Fruit fly (Drosophila melanogaster) whole organism, embryonic: Measurements from ENCODE around the gene Gclc.
A peak's percentile ranks its signal among the peaks of the same experiment; 100 is the strongest.

Experiments used
- Asciz ChIP-seq: fragments of 200-800 bp; sonication (Bioruptor generic); optimal IDR thresholded peaks from 2 replicates; lab custom pipeline; 2017; ENCODE audit warnings: missing biosample characterization, mild to moderate bottlenecking, missing genetic modification characterization, missing genetic modification reagents
- Atf-2 ChIP-seq: fragments of 200-800 bp; sonication (Bioruptor generic); optimal IDR thresholded peaks from 2 replicates; lab custom pipeline; 2016; ENCODE audit warnings: missing biosample characterization, missing genetic modification characterization
- CG10366 ChIP-seq: fragments of 200-800 bp; sonication (Bioruptor generic); IDR thresholded peaks from 2 replicates; pipeline ENCODE4 v1.3.6; 2022; ENCODE audit warnings: missing biosample characterization, missing genetic modification characterization
- CG10565 ChIP-seq: fragments of 200-800 bp; sonication (Bioruptor generic); optimal IDR thresholded peaks from 3 replicates; lab custom pipeline; 2016; ENCODE audit warnings: missing biosample characterization, mild to moderate bottlenecking, missing genetic modification characterization
- CG10959 ChIP-seq: fragments of 200-800 bp; sonication (Bioruptor generic); IDR thresholded peaks from 2 replicates; pipeline ENCODE4 v1.3.6; 2022; ENCODE audit warnings: missing biosample characterization, missing genetic modification characterization
- CG1602 ChIP-seq: fragments of 200-800 bp; sonication (Bioruptor generic); optimal IDR thresholded peaks from 3 replicates; lab custom pipeline; 2016; ENCODE audit warnings: missing biosample characterization, missing genetic modification characterization
- CG16813 ChIP-seq: fragments of 200-800 bp; sonication (Bioruptor generic); IDR thresholded peaks from 3 replicates; pipeline ENCODE4 v1.3.6; 2022; ENCODE audit warnings: missing biosample characterization, missing genetic modification characterization; ENCODE audit not compliant: partially characterized antibody
- CG2120 ChIP-seq: fragments of 200-800 bp; sonication (Bioruptor generic); optimal IDR thresholded peaks from 3 replicates; lab custom pipeline; 2016; ENCODE audit warnings: missing biosample characterization, missing genetic modification characterization
- CG31388 ChIP-seq: fragments of 200-800 bp; sonication (Bioruptor generic); optimal IDR thresholded peaks from 2 replicates; lab custom pipeline; 2016; ENCODE audit warnings: missing biosample characterization, missing genetic modification characterization
- CG3847 ChIP-seq: fragments of 200-800 bp; sonication (Bioruptor generic); IDR thresholded peaks from 2 replicates; pipeline ENCODE4 v1.3.6; 2022; ENCODE audit warnings: missing biosample characterization, missing genetic modification characterization
- CG6683 ChIP-seq: fragments of 200-800 bp; sonication (Bioruptor generic); optimal IDR thresholded peaks from 2 replicates; lab custom pipeline; 2017; ENCODE audit warnings: missing biosample characterization, mild to moderate bottlenecking, missing genetic modification characterization, missing genetic modification reagents
- CG6689 ChIP-seq: fragments of 200-800 bp; sonication (Bioruptor generic); IDR thresholded peaks from 2 replicates; pipeline ENCODE4 v1.3.6; 2022; ENCODE audit warnings: missing biosample characterization, missing genetic modification characterization
- CG8359 ChIP-seq: fragments of 200-800 bp; sonication (Bioruptor generic); optimal IDR thresholded peaks from 2 replicates; lab custom pipeline; 2017; ENCODE audit warnings: missing biosample characterization, mild to moderate bottlenecking, missing genetic modification characterization, borderline replicate concordance
- CG9932 ChIP-seq: fragments of 200-800 bp; sonication (Bioruptor generic); IDR thresholded peaks from 2 replicates; pipeline ENCODE4 v1.3.6; 2022; ENCODE audit warnings: missing biosample characterization, missing genetic modification characterization
- Chrac-16 ChIP-seq: fragments of 200-800 bp; sonication (Bioruptor generic); optimal IDR thresholded peaks from 3 replicates; lab custom pipeline; 2016; ENCODE audit warnings: missing biosample characterization, missing genetic modification characterization
- CrebB ChIP-seq: fragments of 200-800 bp; sonication (Bioruptor generic); optimal IDR thresholded peaks from 3 replicates; lab custom pipeline; 2018; ENCODE audit warnings: missing biosample characterization, mild to moderate bottlenecking, missing genetic modification characterization
- Dad ChIP-seq: fragments of 200-800 bp; sonication (Bioruptor generic); optimal IDR thresholded peaks from 3 replicates; lab custom pipeline; 2016; ENCODE audit warnings: missing biosample characterization, missing genetic modification characterization
- Elba2 ChIP-seq: fragments of 200-800 bp; sonication (Bioruptor generic); optimal IDR thresholded peaks from 3 replicates; lab custom pipeline; 2016; ENCODE audit warnings: missing biosample characterization, missing genetic modification characterization
- Hey ChIP-seq: fragments of 200-800 bp; sonication (Bioruptor generic); optimal IDR thresholded peaks from 3 replicates; lab custom pipeline; 2018; ENCODE audit warnings: missing biosample characterization, mild to moderate bottlenecking, missing genetic modification characterization
- Nf-YA ChIP-seq: fragments of 200-800 bp; sonication (Bioruptor generic); IDR thresholded peaks from 2 replicates; pipeline ENCODE4 v1.3.6; 2022; ENCODE audit warnings: missing biosample characterization, missing genetic modification characterization
- Nf-YC ChIP-seq: fragments of 200-800 bp; optimal IDR thresholded peaks from 3 replicates; lab custom pipeline; 2019; ENCODE audit warnings: missing biosample characterization, mild to moderate bottlenecking, missing genetic modification characterization, moderate library complexity
- Opbp ChIP-seq: fragments of 200-800 bp; sonication (Bioruptor generic); IDR thresholded peaks from 3 replicates; pipeline ENCODE4 v1.3.6; 2022; ENCODE audit warnings: missing biosample characterization, missing genetic modification characterization; ENCODE audit not compliant: partially characterized antibody
- Sry-δ ChIP-seq: fragments of 200-800 bp; sonication (Bioruptor generic); optimal IDR thresholded peaks from 2 replicates; lab custom pipeline; 2016; ENCODE audit warnings: missing biosample characterization, missing genetic modification characterization
- Xrp1 ChIP-seq: fragments of 200-800 bp; sonication (Bioruptor generic); IDR thresholded peaks from 2 replicates; pipeline ENCODE4 v1.3.6; 2022; ENCODE audit warnings: missing biosample characterization, missing genetic modification characterization
- YL-1 ChIP-seq: fragments of 200-800 bp; sonication (Bioruptor generic); optimal IDR thresholded peaks from 3 replicates; lab custom pipeline; 2017; ENCODE audit warnings: missing biosample characterization, mild to moderate bottlenecking, missing genetic modification characterization
- chif ChIP-seq, 2 experiments: fragments of 200-800 bp; sonication (Bioruptor generic); optimal IDR thresholded peaks; 3 replicates each; lab custom pipeline; 2016; ENCODE audit warnings: missing biosample characterization in 2 of 2, missing genetic modification characterization in 2 of 2
- crc ChIP-seq: fragments of 200-800 bp; sonication (Bioruptor generic); optimal IDR thresholded peaks from 2 replicates; lab custom pipeline; 2016; ENCODE audit warnings: missing biosample characterization, missing genetic modification characterization
- crp ChIP-seq, 2 experiments: fragments of 200-800 bp; sonication (Bioruptor generic); optimal IDR thresholded peaks; 2 replicates in 1 of 2; 3 replicates in 1 of 2; lab custom pipeline; 2017; ENCODE audit warnings: missing biosample characterization in 2 of 2, missing genetic modification characterization in 2 of 2, mild to moderate bottlenecking in 1 of 2, moderate library complexity in 1 of 2
- danr ChIP-seq: fragments of 200-800 bp; sonication (Bioruptor generic); IDR thresholded peaks from 2 replicates; pipeline ENCODE4 v1.3.6; 2022; ENCODE audit warnings: missing biosample characterization, missing genetic modification characterization
- dimm ChIP-seq: fragments of 200-800 bp; sonication (Bioruptor generic); IDR thresholded peaks from 2 replicates; pipeline ENCODE4 v1.3.6; 2022; ENCODE audit warnings: missing biosample characterization, missing genetic modification characterization
- en ChIP-seq: fragments of 200-800 bp; sonication (Bioruptor generic); optimal IDR thresholded peaks from 2 replicates; lab custom pipeline; 2016; ENCODE audit warnings: missing biosample characterization, missing genetic modification characterization
- gce ChIP-seq: fragments of 200-800 bp; sonication (Bioruptor generic); IDR thresholded peaks from 3 replicates; pipeline ENCODE4 v1.3.6; 2022; ENCODE audit warnings: missing biosample characterization, missing genetic modification characterization
- ind ChIP-seq: fragments of 200-800 bp; sonication (Bioruptor generic); optimal IDR thresholded peaks from 3 replicates; lab custom pipeline; 2016; ENCODE audit warnings: missing biosample characterization, missing genetic modification characterization
- insv ChIP-seq, 2 experiments: fragments of 200-800 bp; sonication (Bioruptor generic); optimal IDR thresholded peaks; 3 replicates each; lab custom pipeline; 2016 to 2018; ENCODE audit warnings: missing biosample characterization in 2 of 2, missing genetic modification characterization in 2 of 2
- kah ChIP-seq: fragments of 200-800 bp; sonication (Bioruptor generic); optimal IDR thresholded peaks from 2 replicates; lab custom pipeline; 2018; ENCODE audit warnings: missing biosample characterization, mild to moderate bottlenecking, missing genetic modification characterization
- lilli ChIP-seq: fragments of 200-800 bp; sonication (Bioruptor generic); optimal IDR thresholded peaks from 3 replicates; lab custom pipeline; 2016; ENCODE audit warnings: missing biosample characterization, missing genetic modification characterization
- lmd ChIP-seq: fragments of 200-800 bp; sonication (Bioruptor generic); IDR thresholded peaks from 2 replicates; pipeline ENCODE4 v1.3.6; 2022; ENCODE audit warnings: missing biosample characterization, missing genetic modification characterization
- lov ChIP-seq, 2 experiments: fragments of 200-800 bp in 1 of 2; fragments of >200 bp in 1 of 2; sonication (Bioruptor generic) in 1 of 2; IDR thresholded peaks in 1 of 2; optimal IDR thresholded peaks in 1 of 2; 2 replicates in 1 of 2; 3 replicates in 1 of 2; pipeline versions ENCODE4 v1.3.6 to Lab custom; 2017 to 2022; ENCODE audit warnings: missing biosample characterization in 1 of 2, missing genetic modification characterization in 1 of 2
- odd ChIP-seq: fragments of 200-800 bp; sonication (Bioruptor generic); optimal IDR thresholded peaks from 2 replicates; lab custom pipeline; 2017; ENCODE audit warnings: missing biosample characterization, mild to moderate bottlenecking, missing genetic modification characterization
- pb ChIP-seq: fragments of 200-800 bp; sonication (Bioruptor generic); optimal IDR thresholded peaks from 3 replicates; lab custom pipeline; 2016; ENCODE audit warnings: missing biosample characterization, missing genetic modification characterization
- pzg ChIP-seq: fragments of 200-800 bp; sonication (Bioruptor generic); optimal IDR thresholded peaks from 3 replicates; lab custom pipeline; 2018; ENCODE audit warnings: missing biosample characterization, mild to moderate bottlenecking, missing genetic modification characterization, moderate library complexity
- ro ChIP-seq: fragments of 200-800 bp; sonication (Bioruptor generic); IDR thresholded peaks from 2 replicates; pipeline ENCODE4 v1.3.6; 2022; ENCODE audit warnings: missing biosample characterization, missing genetic modification characterization
- run ChIP-seq: fragments of 200-800 bp; sonication (Bioruptor generic); optimal IDR thresholded peaks from 3 replicates; lab custom pipeline; 2018; ENCODE audit warnings: missing biosample characterization, mild to moderate bottlenecking, missing genetic modification characterization
- schlank ChIP-seq: fragments of 200-800 bp; sonication (Bioruptor generic); optimal IDR thresholded peaks from 2 replicates; lab custom pipeline; 2018; ENCODE audit warnings: missing biosample characterization, mild to moderate bottlenecking, missing genetic modification characterization
- stwl ChIP-seq: fragments of 200-800 bp; sonication (Bioruptor generic); optimal IDR thresholded peaks from 3 replicates; lab custom pipeline; 2018; ENCODE audit warnings: missing biosample characterization, mild to moderate bottlenecking, missing genetic modification characterization, moderate library complexity
- sug ChIP-seq: fragments of 200-800 bp; optimal IDR thresholded peaks from 2 replicates; lab custom pipeline; 2019; ENCODE audit warnings: missing biosample characterization, mild to moderate bottlenecking, missing genetic modification characterization, moderate library complexity
- tap ChIP-seq: fragments of 200-800 bp; optimal IDR thresholded peaks from 3 replicates; lab custom pipeline; 2019; ENCODE audit warnings: missing biosample characterization, mild to moderate bottlenecking, missing genetic modification characterization, moderate library complexity
- unc-4 ChIP-seq: fragments of 200-800 bp; sonication (Bioruptor generic); IDR thresholded peaks from 2 replicates; pipeline ENCODE4 v1.3.6; 2022; ENCODE audit warnings: missing biosample characterization, missing genetic modification characterization; ENCODE audit not compliant: partially characterized antibody

Gclc gene

dm6 chrX:8100826-8101079 is 15.2 kb downstream of the Gclc start:
- TF ChIP-seq CG9932: no peak
- TF ChIP-seq Elba2: peak; percentile 87
- TF ChIP-seq CG10565 (GFP tag; lab: Kevin White, UChicago): no peak
- TF ChIP-seq CG6689 (GFP tag; lab: Robert Waterston, UW): no peak
- peak in 1 of 2 experiments; percentile 80 for TF ChIP-seq insv (GFP tag; optimal IDR thresholded peaks at IDR 0.05; lab: Kevin White, UChicago)
- TF ChIP-seq schlank: no peak
- TF ChIP-seq ro (GFP tag; lab: Robert Waterston, UW): no peak
- no peak for TF ChIP-seq dimm
- no peak for TF ChIP-seq lov (optimal IDR thresholded peaks at IDR 0.05; lab: Kevin White, UChicago)
- no peak for TF ChIP-seq lov (GFP tag; IDR thresholded peaks at IDR 0.05; lab: Robert Waterston, UW)

- TF ChIP-seq CG16813 (GFP tag; lab: Robert Waterston, UW) (no peak), Nf-YA (GFP tag; lab: Robert Waterston, UW) (peak; percentile 71), Atf-2 (no peak), ind (peak; percentile 70), CG1602 (peak; percentile 43), run (tag; lab: Kevin White, UChicago) (peak; percentile 74), dimm (0 out of 2 replicates have a peak, but pooled peaks have one; percentile 48), chif (GFP tag; optimal IDR thresholded peaks at IDR 0.05; lab: Kevin White, UChicago) (peak in 1 of 2 experiments; percentile 54), YL-1 (GFP tag; lab: Kevin White, UChicago) (peak; percentile 36), stwl (tag; lab: Kevin White, UChicago) (no peak), lmd (peak; percentile 85), crc (GFP tag; lab: Kevin White, UChicago) (peak; percentile 33), CrebB (peak; percentile 74), Nf-YC (tag; lab: Kevin White, UChicago) (peak; percentile 62), CG9932 (peak; percentile 72), Xrp1 (GFP tag; lab: Robert Waterston, UW) (peak; percentile 90), pzg (no peak), Opbp (GFP tag; lab: Robert Waterston, UW) (no peak), CG8359 (GFP tag; lab: Kevin White, UChicago) (peak; percentile 17), gce (GFP tag; lab: Robert Waterston, UW) (peak; percentile 86), CG10959 (GFP tag; lab: Robert Waterston, UW) (peak; percentile 49; the same call in 1 of the 2 replicates), crp (GFP tag; optimal IDR thresholded peaks at IDR 0.05; lab: Kevin White, UChicago) (peak in 1 of 2 experiments; percentile 11), CG10366 (GFP tag; lab: Robert Waterston, UW) (peak; percentile 82), lilli (GFP tag; lab: Kevin White, UChicago) (peak; percentile 79), tap (tag; lab: Kevin White, UChicago) (peak; percentile 81), CG31388 (peak; percentile 59), pb (peak; percentile 17), Sry-δ (no peak), Asciz (GFP tag; lab: Kevin White, UChicago) (peak; percentile 81), en (GFP tag; lab: Kevin White, UChicago) (no peak), Chrac-16 (GFP tag; lab: Kevin White, UChicago) (peak; percentile 69), Dad (GFP tag; lab: Kevin White, UChicago) (peak; percentile 33), unc-4 (GFP tag; lab: Robert Waterston, UW) (no peak), Hey (tag; lab: Kevin White, UChicago) (no peak), CG6683 (GFP tag; lab: Kevin White, UChicago) (peak; percentile 74), CG2120 (GFP tag; lab: Kevin White, UChicago) (peak; percentile 84), kah (peak; percentile 42), CG3847 (GFP tag; lab: Robert Waterston, UW) (peak; percentile 81), sug (tag; lab: Kevin White, UChicago) (peak; percentile 47), danr (GFP tag; lab: Robert Waterston, UW) (peak; percentile 63; the same call in 1 of the 2 replicates), odd (GFP tag; lab: Kevin White, UChicago) (peak; percentile 66)
These were observed 15.7 kb downstream of the Gclc start for dm6 chrX:8100026-8100825.
